Worm (Caenorhabditis elegans) whole organism, L1 larva: ENCODE measurements around the gene sec-24.1.

ENCODE experiments used
- C04F5.9 ChIP-seq: sonication (generic microtip); optimal IDR thresholded peaks from 2 replicates; lab custom pipeline; 2016; ENCODE audit warnings: missing genetic modification characterization, missing compliant biosample characterization
- C16A3.4 ChIP-seq: fragments of 150-350 bp; optimal IDR thresholded peaks from 2 replicates; lab custom pipeline; 2014; ENCODE audit warnings: missing biosample characterization, missing genetic modification characterization
- F16B12.6 ChIP-seq: fragments of 150-350 bp; optimal IDR thresholded peaks from 2 replicates; lab custom pipeline; 2014; ENCODE audit warnings: missing biosample characterization, missing genetic modification characterization
- ama-1 ChIP-seq: fragments of 150-350 bp; optimal IDR thresholded peaks from 2 replicates; lab custom pipeline; 2014
- blmp-1 ChIP-seq: fragments of 150-350 bp; optimal IDR thresholded peaks from 2 replicates; lab custom pipeline; 2014; ENCODE audit warnings: missing biosample characterization, missing genetic modification characterization
- ceh-63 ChIP-seq: fragments of 200-800 bp; sonication (Bioruptor generic); optimal IDR thresholded peaks from 2 replicates; lab custom pipeline; 2018; ENCODE audit warnings: mild to moderate bottlenecking, missing genetic modification characterization, missing compliant biosample characterization
- ceh-8 ChIP-seq: fragments of 200-800 bp; sonication (Bioruptor generic); optimal IDR thresholded peaks from 2 replicates; lab custom pipeline; 2018; ENCODE audit warnings: mild to moderate bottlenecking, missing genetic modification characterization, moderate library complexity, missing compliant biosample characterization
- ces-1 ChIP-seq: fragments of 150-350 bp; optimal IDR thresholded peaks from 2 replicates; lab custom pipeline; 2014; ENCODE audit warnings: missing biosample characterization, missing genetic modification reagents, missing genetic modification characterization
- dpl-1 ChIP-seq, 3 experiments: fragments of 150-350 bp in 2 of 3; sonication (generic microtip) in 1 of 3; optimal IDR thresholded peaks; 2 replicates each; lab custom pipeline; 2014 to 2017; ENCODE audit warnings: missing biosample characterization in 3 of 3, missing genetic modification characterization in 3 of 3, missing genetic modification reagents in 3 of 3
- dsc-1 ChIP-seq: sonication (generic microtip); optimal IDR thresholded peaks from 2 replicates; lab custom pipeline; 2016; ENCODE audit warnings: mild to moderate bottlenecking, missing genetic modification characterization, missing compliant biosample characterization
- efl-1 ChIP-seq, 4 experiments: fragments of 150-350 bp; optimal IDR thresholded peaks in 3 of 4; peaks in 1 of 4; 1 replicate in 1 of 4; 2 replicates in 3 of 4; lab custom pipeline; 2014; ENCODE audit warnings: missing biosample characterization in 2 of 4, missing genetic modification characterization in 2 of 4, missing genetic modification reagents in 2 of 4
- egl-27 ChIP-seq, 2 experiments: fragments of 150-350 bp in 1 of 2; sonication (generic microtip); optimal IDR thresholded peaks; 3 replicates each; lab custom pipeline; 2017 to 2018; ENCODE audit warnings: missing biosample characterization in 2 of 2, missing genetic modification characterization in 2 of 2, missing genetic modification reagents in 2 of 2
- elt-2 ChIP-seq: sonication (generic microtip); optimal IDR thresholded peaks from 2 replicates; lab custom pipeline; 2016; ENCODE audit warnings: missing genetic modification characterization, mild to moderate bottlenecking, inconsistent platforms, missing compliant biosample characterization, missing genetic modification reagents
- elt-3 ChIP-seq, 6 experiments: fragments of 150-350 bp in 1 of 6; sonication (generic microtip); optimal IDR thresholded peaks; 2 replicates each; lab custom pipeline; 2017 to 2018; ENCODE audit warnings: missing biosample characterization in 6 of 6, missing genetic modification characterization in 6 of 6, inconsistent platforms in 1 of 6
- fkh-10 ChIP-seq: sonication (generic microtip); optimal IDR thresholded peaks from 2 replicates; lab custom pipeline; 2017; ENCODE audit warnings: missing biosample characterization, missing genetic modification reagents, missing genetic modification characterization
- fkh-4 ChIP-seq: sonication (generic microtip); optimal IDR thresholded peaks from 2 replicates; lab custom pipeline; 2016; ENCODE audit warnings: missing compliant biosample characterization, missing genetic modification characterization, borderline replicate concordance
- fkh-8 ChIP-seq: sonication (generic microtip); optimal IDR thresholded peaks from 2 replicates; lab custom pipeline; 2016; ENCODE audit warnings: mild to moderate bottlenecking, missing genetic modification characterization, missing compliant biosample characterization
- isw-1 ChIP-seq: fragments of 200-800 bp; sonication (Bioruptor generic); IDR thresholded peaks from 2 replicates; pipeline ENCODE4 v1.3.6; 2022; ENCODE audit warnings: missing genetic modification characterization, missing compliant biosample characterization
- lin-14 ChIP-seq: fragments of 200-800 bp; sonication (Bioruptor generic); optimal IDR thresholded peaks from 2 replicates; lab custom pipeline; 2018; ENCODE audit warnings: mild to moderate bottlenecking, missing genetic modification characterization, moderate library complexity, missing compliant biosample characterization
- lin-35 ChIP-seq, 2 experiments: fragments of 150-350 bp; optimal IDR thresholded peaks; 2 replicates each; lab custom pipeline; 2014; ENCODE audit warnings: missing biosample characterization in 2 of 2, missing genetic modification characterization in 2 of 2, missing genetic modification reagents in 2 of 2
- lsy-2 ChIP-seq, 2 experiments: fragments of 150-350 bp; optimal IDR thresholded peaks; 2 replicates each; lab custom pipeline; 2014; ENCODE audit warnings: missing biosample characterization in 2 of 2, missing genetic modification characterization in 2 of 2
- mep-1 ChIP-seq: fragments of 150-350 bp; optimal IDR thresholded peaks from 2 replicates; lab custom pipeline; 2014; ENCODE audit warnings: missing biosample characterization, missing genetic modification characterization
- nhr-19 ChIP-seq: fragments of 200-800 bp; sonication (Bioruptor generic); conservative IDR thresholded peaks from 2 replicates; pipeline ENCODE4 v1.3.6; 2022; ENCODE audit warnings: missing genetic modification characterization, missing compliant biosample characterization
- nhr-20 ChIP-seq: sonication (generic microtip); optimal IDR thresholded peaks from 2 replicates; lab custom pipeline; 2016; ENCODE audit warnings: mild to moderate bottlenecking, missing genetic modification characterization, missing compliant biosample characterization
- nhr-28 ChIP-seq: fragments of 150-350 bp; optimal IDR thresholded peaks from 2 replicates; lab custom pipeline; 2014; ENCODE audit warnings: missing biosample characterization, missing genetic modification characterization
- nhr-47 ChIP-seq: sonication (generic microtip); optimal IDR thresholded peaks from 2 replicates; lab custom pipeline; 2016; ENCODE audit warnings: mild to moderate bottlenecking, missing genetic modification characterization, moderate library complexity, missing compliant biosample characterization
- nhr-71 ChIP-seq: sonication (generic microtip); optimal IDR thresholded peaks from 2 replicates; lab custom pipeline; 2016; ENCODE audit warnings: mild to moderate bottlenecking, missing genetic modification characterization, moderate library complexity, missing compliant biosample characterization
- nhr-85 ChIP-seq: sonication (generic microtip); peaks from one replicate; lab custom pipeline; 2016; ENCODE audit warnings: missing genetic modification characterization, inconsistent platforms, missing compliant biosample characterization
- nhr-90 ChIP-seq: sonication (generic microtip); optimal IDR thresholded peaks from 2 replicates; lab custom pipeline; 2016; ENCODE audit warnings: mild to moderate bottlenecking, missing genetic modification characterization, missing compliant biosample characterization; ENCODE audit not compliant: poor library complexity
- rnt-1 ChIP-seq: sonication (generic microtip); optimal IDR thresholded peaks from 2 replicates; lab custom pipeline; 2016; ENCODE audit warnings: mild to moderate bottlenecking, missing genetic modification characterization, moderate library complexity, missing compliant biosample characterization
- snu-23 ChIP-seq: sonication (generic microtip); optimal IDR thresholded peaks from 2 replicates; lab custom pipeline; 2016; ENCODE audit warnings: missing genetic modification characterization, missing compliant biosample characterization
- sup-37 ChIP-seq: fragments of 200-800 bp; sonication (Bioruptor generic); optimal IDR thresholded peaks from 2 replicates; lab custom pipeline; 2018; ENCODE audit warnings: mild to moderate bottlenecking, missing genetic modification characterization, missing compliant biosample characterization
- tbx-2 ChIP-seq: sonication (generic microtip); optimal IDR thresholded peaks from 2 replicates; lab custom pipeline; 2016; ENCODE audit warnings: missing genetic modification characterization, missing compliant biosample characterization
- tlp-1 ChIP-seq: fragments of 150-350 bp; optimal IDR thresholded peaks from 2 replicates; lab custom pipeline; 2014; ENCODE audit warnings: missing biosample characterization, missing genetic modification characterization
- unc-130 ChIP-seq: fragments of 150-350 bp; optimal IDR thresholded peaks from 2 replicates; lab custom pipeline; 2017; ENCODE audit warnings: missing biosample characterization, missing genetic modification characterization, inconsistent platforms
- xbp-1 ChIP-seq: sonication (generic microtip); optimal IDR thresholded peaks from 2 replicates; lab custom pipeline; 2016; ENCODE audit warnings: missing genetic modification characterization, missing compliant biosample characterization

The sec-24.1 gene

ce11 chrIV:11571374-11571839 lies 5.4 kb upstream of the sec-24.1 start:
- TF ChIP-seq nhr-28 (tag; lab: Kevin White, UChicago) (no peak), rnt-1 (tag; lab: Kevin White, UChicago) (peak; percentile 49), tbx-2 (tag; lab: Kevin White, UChicago) (no peak), mep-1 (peak; percentile 57), blmp-1 (peak; percentile 67), xbp-1 (tag; lab: Kevin White, UChicago) (no peak), elt-3 (tag; optimal IDR thresholded peaks at IDR 0.05; lab: Kevin White, UChicago) (peak in 1 of 6 experiments; percentile 4), lsy-2 (tag; optimal IDR thresholded peaks at IDR 0.05; lab: Kevin White, UChicago) (peak in 1 of 2 experiments; percentile 39), nhr-90 (tag; lab: Kevin White, UChicago) (no peak), ceh-63 (GFP tag; lab: Kevin White, UChicago) (no peak), nhr-71 (tag; lab: Kevin White, UChicago) (peak; percentile 46), snu-23 (GFP tag; lab: Kevin White, UChicago) (peak; percentile 37), dpl-1 (GFP tag; optimal IDR thresholded peaks at IDR 0.05; lab: Kevin White, UChicago) (peak in 1 of 3 experiments; percentile 23), efl-1 (optimal IDR thresholded peaks at IDR 0.05; lab: Kevin White, UChicago) (no peak), efl-1 (GFP tag; optimal IDR thresholded peaks at IDR 0.05 in 1 of 2; lab: Kevin White, UChicago) (peak in 1 of 2 experiments; percentile 75), C04F5.9 (tag; lab: Kevin White, UChicago) (peak; percentile 10), nhr-85 (peak; percentile 91), egl-27 (tag; optimal IDR thresholded peaks at IDR 0.05; lab: Kevin White, UChicago) (no peak), ceh-8 (GFP tag; lab: Kevin White, UChicago) (no peak), C16A3.4 (tag; lab: Kevin White, UChicago) (peak; percentile 13), nhr-47 (peak; percentile 23), tlp-1 (tag; lab: Kevin White, UChicago) (no peak), fkh-10 (GFP tag; lab: Kevin White, UChicago) (no peak), elt-2 (tag; lab: Kevin White, UChicago) (no peak), isw-1 (GFP tag; lab: Robert Waterston, UW) (no peak), lin-14 (GFP tag; lab: Kevin White, UChicago) (peak; percentile 92), lin-35 (GFP tag; optimal IDR thresholded peaks at IDR 0.05; lab: Kevin White, UChicago) (peak in 1 of 2 experiments; percentile 18), sup-37 (GFP tag; lab: Kevin White, UChicago) (no peak), fkh-8 (tag; lab: Kevin White, UChicago) (no peak), nhr-20 (tag; lab: Kevin White, UChicago) (peak; percentile 7)

- no peak for TF ChIP-seq nhr-19 (GFP tag; lab: Robert Waterston, UW)
- no peak for TF ChIP-seq unc-130 (tag; lab: Kevin White, UChicago)
- no peak for TF ChIP-seq ama-1 (lab: Kevin White, UChicago)
- peak; percentile 36 for TF ChIP-seq nhr-85
- TF ChIP-seq nhr-28 (tag; lab: Kevin White, UChicago) = no peak
- no peak for TF ChIP-seq sup-37 (GFP tag; lab: Kevin White, UChicago)
These were observed 4.2 kb upstream of the sec-24.1 start, which contains the start of gene srgp-1 for ce11 chrIV:11570200-11570599. Gene srgp-1 (plus strand): TSS chrIV:11570500.

- TF ChIP-seq dsc-1 (tag; lab: Kevin White, UChicago) (peak; percentile 92), ces-1 (GFP tag; lab: Kevin White, UChicago) (no peak), F16B12.6 (no peak), fkh-4 (tag; lab: Kevin White, UChicago) (peak; percentile 81), xbp-1 (tag; lab: Kevin White, UChicago) (no peak)
These were observed 3.8 kb upstream of the sec-24.1 start for ce11 chrIV:11569795-11570194.
